Worm (Caenorhabditis elegans): ENCODE measurements around the gene rod-1.

Gene rod-1

ce11 chrIV:7473159-7473649 lies 5.0 kb upstream of the rod-1 start, which contains the start of the genes plk-3 and F55G1.6 (continued):
- TF ChIP-seq nfyb-1 (GFP tag; IDR thresholded peaks at IDR 0.05): no peak
- TF ChIP-seq mcd-1 (GFP tag; IDR thresholded peaks at IDR 0.05): no peak
- TF ChIP-seq T26A5.8 (tag; optimal IDR thresholded peaks at IDR 0.05): no peak
- TF ChIP-seq hlh-26 (GFP tag; conservative IDR thresholded peaks at IDR 0.05): no peak
- no peak for TF ChIP-seq athp-1 (tag; optimal IDR thresholded peaks at IDR 0.05)
- TF ChIP-seq cebp-2 (GFP tag; IDR thresholded peaks at IDR 0.05): no peak
- peak; percentile 10 for TF ChIP-seq tbp1 (GFP tag; optimal IDR thresholded peaks at IDR 0.05)
- TF ChIP-seq ztf-25 (GFP tag; IDR thresholded peaks at IDR 0.05): no peak
- no peak for TF ChIP-seq F22D6.2 (tag; optimal IDR thresholded peaks at IDR 0.05)
- peak; percentile 63 for TF ChIP-seq xnd-1 (tag; optimal IDR thresholded peaks at IDR 0.05)
- TF ChIP-seq egl-44 (GFP tag; IDR thresholded peaks at IDR 0.05): no peak
- no peak for TF ChIP-seq F52B5.7 (tag; optimal IDR thresholded peaks at IDR 0.05)
- no peak for TF ChIP-seq nfya-1 (tag; optimal IDR thresholded peaks at IDR 0.05; ENCODE audit: borderline replicate concordance, insufficient read depth)
- TF ChIP-seq ztf-18 (tag; optimal IDR thresholded peaks at IDR 0.05): no peak
- no peak for TF ChIP-seq Y95B8A.8 (GFP tag; IDR thresholded peaks at IDR 0.05)
- no peak for TF ChIP-seq bed-2 (GFP tag; IDR thresholded peaks at IDR 0.05)
- TF ChIP-seq zim-3 (tag; optimal IDR thresholded peaks at IDR 0.05): no peak
- no peak for TF ChIP-seq ccch-3 (GFP tag; optimal IDR thresholded peaks at IDR 0.05)
- TF ChIP-seq ceh-79 (tag; optimal IDR thresholded peaks at IDR 0.05): no peak
- TF ChIP-seq lin-35 (GFP tag; optimal IDR thresholded peaks at IDR 0.05): no peak
- TF ChIP-seq madf-6 (GFP tag; IDR thresholded peaks at IDR 0.05): peak; percentile 91
- no peak for TF ChIP-seq cebp-1 (GFP tag; IDR thresholded peaks at IDR 0.05)
- no peak for TF ChIP-seq cebp-1 (tag; optimal IDR thresholded peaks at IDR 0.05)
- TF ChIP-seq nhr-80 (tag; optimal IDR thresholded peaks at IDR 0.05): no peak
- TF ChIP-seq snpc-4 (GFP tag; optimal IDR thresholded peaks at IDR 0.05): no peak
- peak in 1 of 4 experiments; percentile 20 for TF ChIP-seq snpc-4 (tag; optimal IDR thresholded peaks at IDR 0.05)
- no peak for TF ChIP-seq hsf-1 (GFP tag; IDR thresholded peaks at IDR 0.05)
- no peak for TF ChIP-seq Y67H2A.10 (GFP tag; conservative IDR thresholded peaks at IDR 0.05)
- no peak for TF ChIP-seq snpc-1.1 (tag; optimal IDR thresholded peaks at IDR 0.05; ENCODE audit: insufficient read depth)

- TF ChIP-seq repo-1 (tag; optimal IDR thresholded peaks at IDR 0.05): no peak
- no peak for TF ChIP-seq aptf-3 (GFP tag; IDR thresholded peaks at IDR 0.05)
- TF ChIP-seq attf-6 (GFP tag; IDR thresholded peaks at IDR 0.05): no peak
- no peak for TF ChIP-seq lag-1 (GFP tag; IDR thresholded peaks at IDR 0.05)
- no peak for TF ChIP-seq akir-1 (GFP tag; optimal IDR thresholded peaks at IDR 0.05)
- TF ChIP-seq ztf-22 (GFP tag; optimal IDR thresholded peaks at IDR 0.05): no peak
- no peak for TF ChIP-seq B0261.1 (tag; optimal IDR thresholded peaks at IDR 0.05)
- no peak for TF ChIP-seq Y95B8A.8 (GFP tag; IDR thresholded peaks at IDR 0.05)
These were observed 3.4 kb upstream of the rod-1 start, which contains the start of gene slc-25A18.2 for ce11 chrIV:7474826-7475225. Gene slc-25A18.2, plus strand, starts transcription at chrIV:7475041.

ce11 chrIV:7477197-7477596 lies 1.1 kb upstream of the rod-1 start, which contains the start of gene pycr-4:
Gene pycr-4, minus strand, starts transcription at chrIV:7477297.
- TF ChIP-seq K11D2.4 (GFP tag; IDR thresholded peaks at IDR 0.05) (no peak), egrh-3 (GFP tag; IDR thresholded peaks at IDR 0.05) (no peak), C06A6.2 (GFP tag; conservative IDR thresholded peaks at IDR 0.05) (no peak), hmg-1.2 (GFP tag; IDR thresholded peaks at IDR 0.05) (peak; percentile 36; the same call in 1 of the 2 replicates)

All from whole organism, young adult.